Worm (Caenorhabditis elegans) whole organism, L4 larva: ENCODE results near the gene srt-45.
A peak's percentile ranks its signal among the peaks of the same experiment; 100 is the strongest.

Experiments
- F10B5.3 ChIP-seq: sonication (generic microtip); optimal IDR thresholded peaks from 2 replicates; lab custom pipeline; 2016; ENCODE audit warnings: mild to moderate bottlenecking, missing genetic modification characterization, missing compliant biosample characterization
- F26F4.8 ChIP-seq: fragments of 200-800 bp; sonication (Bioruptor generic); conservative IDR thresholded peaks from 2 replicates; pipeline ENCODE4 v1.3.6; 2022; ENCODE audit warnings: missing genetic modification characterization, missing compliant biosample characterization
- F44E2.7 ChIP-seq: fragments of 200-800 bp; sonication (Bioruptor generic); IDR thresholded peaks from 2 replicates; pipeline ENCODE4 v2.1.2; 2022; ENCODE audit warnings: missing genetic modification characterization, missing compliant biosample characterization
- R02D3.7 ChIP-seq: fragments of 150-350 bp; sonication (generic microtip); optimal IDR thresholded peaks from 3 replicates; lab custom pipeline; 2014; ENCODE audit warnings: missing biosample characterization, missing genetic modification characterization
- T26A8.4 ChIP-seq: fragments of 200-800 bp; sonication (Bioruptor generic); IDR thresholded peaks from 2 replicates; pipeline ENCODE4 v1.3.6; 2022; ENCODE audit warnings: missing genetic modification characterization, missing compliant biosample characterization
- Y105C5A.15 ChIP-seq: fragments of 200-800 bp; sonication (Bioruptor generic); IDR thresholded peaks from 2 replicates; pipeline ENCODE4 v1.3.6; 2022; ENCODE audit warnings: missing genetic modification characterization, missing compliant biosample characterization
- Y48G9A.11 ChIP-seq: fragments of 200-800 bp; sonication (Bioruptor generic); IDR thresholded peaks from 2 replicates; pipeline ENCODE4 v1.3.6; 2022; ENCODE audit warnings: missing genetic modification reagents, missing genetic modification characterization, missing compliant biosample characterization
- ZK546.5 ChIP-seq, 2 experiments: sonication (generic microtip); optimal IDR thresholded peaks; 2 replicates each; lab custom pipeline; 2017; ENCODE audit warnings: missing biosample characterization in 2 of 2, missing genetic modification characterization in 2 of 2
- aha-1 ChIP-seq: fragments of 150-350 bp; peaks from one replicate; lab custom pipeline; 2014; ENCODE audit warnings: missing biosample characterization, missing genetic modification characterization
- aly-2 ChIP-seq: sonication (generic microtip); optimal IDR thresholded peaks from 2 replicates; lab custom pipeline; 2018; ENCODE audit warnings: missing biosample characterization, missing genetic modification characterization
- ama-1 ChIP-seq: fragments of 150-350 bp; optimal IDR thresholded peaks from 2 replicates; lab custom pipeline; 2014; ENCODE audit warnings: inconsistent platforms, mixed read lengths
- dmd-8 ChIP-seq: fragments of 200-800 bp; sonication (Bioruptor generic); IDR thresholded peaks from 2 replicates; pipeline ENCODE4 v1.3.6; 2022; ENCODE audit warnings: missing genetic modification characterization, missing compliant biosample characterization
- duxl-1 ChIP-seq: sonication (generic microtip); optimal IDR thresholded peaks from 2 replicates; lab custom pipeline; 2016; ENCODE audit warnings: mild to moderate bottlenecking, missing genetic modification characterization, moderate library complexity, missing compliant biosample characterization; ENCODE audit not compliant: poor library complexity
- gei-8 ChIP-seq: fragments of 200-800 bp; sonication (Bioruptor generic); optimal IDR thresholded peaks from 2 replicates; lab custom pipeline; 2018; ENCODE audit warnings: mild to moderate bottlenecking, missing genetic modification characterization, missing compliant biosample characterization
- hif-1 ChIP-seq, 2 experiments: sonication (generic microtip); optimal IDR thresholded peaks; 2 replicates each; lab custom pipeline; 2016 to 2017; ENCODE audit warnings: missing compliant biosample characterization in 2 of 2, missing genetic modification characterization in 2 of 2, missing genetic modification reagents in 2 of 2, missing genotype in 2 of 2, mild to moderate bottlenecking in 1 of 2
- hlh-11 ChIP-seq: fragments of 200-800 bp; sonication (Bioruptor generic); optimal IDR thresholded peaks from 2 replicates; lab custom pipeline; 2018; ENCODE audit warnings: mild to moderate bottlenecking, missing genetic modification characterization, missing compliant biosample characterization
- lim-7 ChIP-seq: fragments of 200-800 bp; sonication (Bioruptor generic); IDR thresholded peaks from 2 replicates; pipeline ENCODE4 v1.3.6; 2022; ENCODE audit warnings: missing genetic modification characterization, missing compliant biosample characterization
- lin-29 ChIP-seq: fragments of 200-800 bp; sonication (Bioruptor generic); IDR thresholded peaks from 2 replicates; pipeline ENCODE4 v1.3.6; 2022; ENCODE audit warnings: missing genetic modification reagents, missing genetic modification characterization, missing compliant biosample characterization
- lir-3 ChIP-seq: sonication (generic microtip); optimal IDR thresholded peaks from 2 replicates; lab custom pipeline; 2016; ENCODE audit warnings: mild to moderate bottlenecking, missing genetic modification characterization, missing compliant biosample characterization
- madf-9 ChIP-seq: fragments of 200-800 bp; sonication (Bioruptor generic); conservative IDR thresholded peaks from 2 replicates; pipeline ENCODE4 v1.3.6; 2022; ENCODE audit warnings: missing genetic modification reagents, missing genetic modification characterization, missing compliant biosample characterization
- mxl-2 ChIP-seq: fragments of 200-800 bp; sonication (Bioruptor generic); conservative IDR thresholded peaks from 2 replicates; pipeline ENCODE4 v1.3.6; 2022; ENCODE audit warnings: missing genetic modification reagents, missing genetic modification characterization, missing compliant biosample characterization
- mxl-3 ChIP-seq: fragments of 200-800 bp; sonication (Bioruptor generic); optimal IDR thresholded peaks from 2 replicates; lab custom pipeline; 2018; ENCODE audit warnings: mild to moderate bottlenecking, missing genetic modification characterization, missing compliant biosample characterization
- nhr-111 ChIP-seq: fragments of 200-800 bp; sonication (Bioruptor generic); optimal IDR thresholded peaks from 2 replicates; lab custom pipeline; 2018; ENCODE audit warnings: mild to moderate bottlenecking, missing genetic modification characterization, missing compliant biosample characterization
- nhr-28 ChIP-seq: fragments of 150-350 bp; optimal IDR thresholded peaks from 2 replicates; lab custom pipeline; 2014; ENCODE audit warnings: missing biosample characterization, missing genetic modification characterization
- nhr-41 ChIP-seq: fragments of 200-800 bp; sonication (Bioruptor generic); IDR thresholded peaks from 2 replicates; pipeline ENCODE4 v1.3.6; 2022; ENCODE audit warnings: missing genetic modification reagents, missing genetic modification characterization, missing compliant biosample characterization
- nhr-48 ChIP-seq: sonication (generic microtip); optimal IDR thresholded peaks from 2 replicates; lab custom pipeline; 2016; ENCODE audit warnings: mild to moderate bottlenecking, missing genetic modification characterization, missing compliant biosample characterization
- pha-4 ChIP-seq, 2 experiments: fragments of 150-350 bp in 1 of 2; fragments of 200-800 bp in 1 of 2; sonication (Bioruptor generic) in 1 of 2; IDR thresholded peaks in 1 of 2; optimal IDR thresholded peaks in 1 of 2; 2 replicates each; pipeline versions ENCODE4 v1.3.6 to Lab custom; 2014 to 2022; ENCODE audit warnings: missing genetic modification characterization in 2 of 2, missing genetic modification reagents in 2 of 2, missing biosample characterization in 1 of 2, missing compliant biosample characterization in 1 of 2
- skn-1 ChIP-seq: fragments of 150-350 bp; optimal IDR thresholded peaks from 2 replicates; lab custom pipeline; 2014; ENCODE audit warnings: missing biosample characterization, missing genetic modification characterization
- snpc-1.2 ChIP-seq: fragments of 200-800 bp; sonication (Bioruptor generic); IDR thresholded peaks from 2 replicates; pipeline ENCODE4 v1.3.6; 2022; ENCODE audit warnings: missing genetic modification reagents, missing genetic modification characterization, missing compliant biosample characterization
- unc-130 ChIP-seq: sonication (generic microtip); optimal IDR thresholded peaks from 2 replicates; lab custom pipeline; 2016; ENCODE audit warnings: missing genetic modification reagents, missing genetic modification characterization, missing compliant biosample characterization
- unc-62 ChIP-seq, 3 experiments: fragments of 150-350 bp in 1 of 3; sonication (generic microtip); optimal IDR thresholded peaks in 2 of 3; peaks in 1 of 3; 1 replicate in 1 of 3; 2 replicates in 2 of 3; lab custom pipeline; 2014 to 2017; ENCODE audit warnings: missing biosample characterization in 3 of 3, missing genetic modification characterization in 3 of 3, missing genetic modification reagents in 3 of 3, missing genotype in 1 of 3
- zfp-2 ChIP-seq: sonication (generic microtip); optimal IDR thresholded peaks from 2 replicates; lab custom pipeline; 2016; ENCODE audit warnings: mild to moderate bottlenecking, missing genetic modification characterization, missing compliant biosample characterization
- zip-11 ChIP-seq: fragments of 200-800 bp; sonication (Bioruptor generic); IDR thresholded peaks from 2 replicates; pipeline ENCODE4 v1.3.6; 2022; ENCODE audit warnings: missing genetic modification characterization, missing compliant biosample characterization
- ztf-11 ChIP-seq: fragments of 150-350 bp; optimal IDR thresholded peaks from 2 replicates; lab custom pipeline; 2014; ENCODE audit warnings: missing biosample characterization, missing genetic modification characterization

Gene srt-45

ce11 chrV:19760751-19761150 is 23.2 kb upstream of the srt-45 start, which contains the start of gene M162.5:
Gene M162.5 (plus strand): TSS chrV:19761051.
- TF ChIP-seq aha-1 (peak; percentile 42), aly-2 (no peak)

DNA sequence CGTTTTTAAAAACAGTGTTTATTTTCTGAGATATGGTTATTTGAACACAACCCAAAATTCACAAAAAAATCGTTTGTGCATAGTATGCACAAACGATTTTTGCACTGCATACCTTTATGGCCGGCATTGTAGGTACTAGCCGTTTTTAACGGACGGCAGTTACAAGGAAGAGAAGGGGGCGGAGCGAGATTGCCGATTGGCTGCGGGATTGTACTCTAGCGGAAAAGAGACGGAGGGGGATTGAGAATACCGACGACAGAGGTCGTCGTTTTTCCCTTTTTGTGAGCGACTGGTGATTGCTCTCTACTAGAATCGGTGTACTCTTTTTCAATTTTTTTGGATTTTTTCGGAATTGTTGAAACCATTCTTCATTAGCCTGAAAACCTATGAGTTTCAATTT is 16.2 kb upstream of the srt-45 start:
- TF ChIP-seq Y105C5A.15 (GFP tag; lab: Robert Waterston, UW): no peak
- TF ChIP-seq hlh-11 (tag; lab: Kevin White, UChicago): no peak
- TF ChIP-seq madf-9 (GFP tag; lab: Robert Waterston, UW): no peak
- peak; percentile 54 for TF ChIP-seq duxl-1 (tag; lab: Kevin White, UChicago)
- TF ChIP-seq skn-1 (tag; lab: Kevin White, UChicago): no peak

- peak; percentile 49 for TF ChIP-seq unc-130 (GFP tag; lab: Kevin White, UChicago)
Observed at ce11 chrV:19770837-19771236, 13.1 kb upstream of the srt-45 start.

- no peak for TF ChIP-seq zfp-2 (tag; lab: Kevin White, UChicago)
- no peak for TF ChIP-seq nhr-41 (GFP tag; lab: Robert Waterston, UW)
- TF ChIP-seq nhr-111 (GFP tag; lab: Kevin White, UChicago): no peak
- no peak for TF ChIP-seq F10B5.3 (tag; lab: Kevin White, UChicago)
- TF ChIP-seq nhr-28 (tag; lab: Kevin White, UChicago): no peak
- TF ChIP-seq hif-1 (tag; optimal IDR thresholded peaks at IDR 0.05; lab: Kevin White, UChicago): no peak
- TF ChIP-seq lim-7 (GFP tag; lab: Robert Waterston, UW): no peak
- no peak for TF ChIP-seq F44E2.7 (GFP tag; lab: Robert Waterston, UW)
- no peak for TF ChIP-seq gei-8 (GFP tag; lab: Kevin White, UChicago)
- TF ChIP-seq madf-9 (GFP tag; lab: Robert Waterston, UW): no peak
- TF ChIP-seq ama-1: no peak
- TF ChIP-seq ZK546.5 (tag; optimal IDR thresholded peaks at IDR 0.05; lab: Kevin White, UChicago): no peak
- TF ChIP-seq nhr-48 (tag; lab: Kevin White, UChicago): no peak
- no peak for TF ChIP-seq R02D3.7 (tag; lab: Kevin White, UChicago)
- TF ChIP-seq unc-62 (GFP tag; optimal IDR thresholded peaks at IDR 0.05 in 1 of 2; lab: Kevin White, UChicago): no peak
- no peak for TF ChIP-seq unc-62 (tag; optimal IDR thresholded peaks at IDR 0.05; lab: Kevin White, UChicago)
- no peak for TF ChIP-seq pha-4 (GFP tag; IDR thresholded peaks at IDR 0.05; lab: Robert Waterston, UW)
- TF ChIP-seq pha-4 (tag; optimal IDR thresholded peaks at IDR 0.05; lab: Kevin White, UChicago): no peak
- TF ChIP-seq dmd-8 (GFP tag; lab: Robert Waterston, UW): no peak
Observed at ce11 chrV:19771660-19772059, 12.3 kb upstream of the srt-45 start, which contains the start of gene M162.15. Gene M162.15 (minus strand): TSS chrV:19771760.

DNA sequence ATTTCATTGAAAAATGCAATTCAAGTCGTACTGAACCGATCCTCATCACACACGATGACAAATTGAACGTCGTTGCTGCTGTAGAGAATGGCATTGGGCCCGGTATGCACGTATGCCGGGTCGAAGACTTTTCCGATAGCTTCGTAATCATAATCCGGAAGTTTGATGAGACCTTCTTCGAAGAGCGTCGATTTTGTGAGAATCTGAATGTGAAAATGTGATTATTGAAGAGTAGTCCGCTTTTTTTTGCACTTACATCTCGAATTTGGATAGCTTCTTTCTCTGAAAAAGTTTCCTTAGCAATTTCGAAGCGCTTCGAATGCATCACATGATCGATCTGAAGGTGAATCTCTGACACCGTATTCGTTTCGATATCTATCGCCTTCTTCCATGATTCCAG is 6.7 kb upstream of the srt-45 start, which contains the start of gene fbxa-118:
TSS of gene fbxa-118 (minus strand) at position 101 of the 400 bp plus-strand sequence.
- TF ChIP-seq snpc-1.2 (GFP tag; lab: Robert Waterston, UW) (no peak), gei-8 (GFP tag; lab: Kevin White, UChicago) (no peak), lir-3 (tag; lab: Kevin White, UChicago) (no peak), zip-11 (GFP tag; lab: Robert Waterston, UW) (no peak), Y48G9A.11 (no peak), F26F4.8 (GFP tag; lab: Robert Waterston, UW) (no peak), mxl-3 (GFP tag; lab: Kevin White, UChicago) (no peak), ztf-11 (tag; lab: Kevin White, UChicago) (no peak), nhr-41 (GFP tag; lab: Robert Waterston, UW) (no peak), mxl-2 (GFP tag; lab: Robert Waterston, UW) (no peak), T26A8.4 (GFP tag; lab: Robert Waterston, UW) (no peak), lin-29 (GFP tag; lab: Robert Waterston, UW) (no peak)
- TF ChIP-seq, all 104 proteins: peak for 0
